Worm (Caenorhabditis elegans): ENCODE results near the gene sptl-3.

ce11 chrV:13907557-13908104, 14.5 kb downstream of the sptl-3 start:
- TF ChIP-seq unc-62 (GFP tag; optimal IDR thresholded peaks at IDR 0.05) (no peak), nhr-67 (tag; optimal IDR thresholded peaks at IDR 0.05) (no peak), ztf-11 (tag; optimal IDR thresholded peaks at IDR 0.05) (no peak), tbx-2 (tag; optimal IDR thresholded peaks at IDR 0.05) (no peak), jun-1 (tag; optimal IDR thresholded peaks at IDR 0.05) (peak; percentile 72), skn-1 (tag; optimal IDR thresholded peaks at IDR 0.05) (no peak), nhr-28 (tag; optimal IDR thresholded peaks at IDR 0.05) (no peak), ceh-82 (tag; optimal IDR thresholded peaks at IDR 0.05) (no peak), egl-27 (tag; optimal IDR thresholded peaks at IDR 0.05) (no peak), R02D3.7 (tag; optimal IDR thresholded peaks at IDR 0.05) (no peak), ama-1 (optimal IDR thresholded peaks at IDR 0.05) (peak; percentile 98)

Data from whole organism, L3 larva.